Fruit fly (Drosophila melanogaster): Measurements from ENCODE around the gene Pex10.

Gene Pex10

DNA sequence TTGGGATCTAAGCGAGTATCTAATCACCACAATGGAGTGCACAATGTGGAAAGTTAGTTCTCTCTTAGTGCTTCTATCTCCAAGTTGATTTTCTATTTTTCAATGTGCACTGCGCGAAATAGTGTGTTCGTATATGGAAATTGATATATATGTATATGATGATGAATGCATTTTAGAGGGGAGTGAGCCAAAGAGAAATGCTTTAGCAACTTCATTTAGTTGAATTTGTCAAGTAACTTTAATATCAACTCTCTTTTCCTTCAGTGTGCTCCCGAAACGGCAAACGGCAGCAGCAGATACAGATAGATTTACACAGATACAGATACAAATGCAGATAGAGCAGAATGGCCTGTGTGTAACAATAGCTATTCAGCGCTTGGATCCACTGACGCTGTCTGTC, 26.0 kb downstream of the Pex10 start:
- TF ChIP-seq usp (GFP tag; optimal IDR thresholded peaks at IDR 0.05) (no peak), pan (optimal IDR thresholded peaks at IDR 0.05) (no peak), CG8478 (optimal IDR thresholded peaks at IDR 0.05) (no peak), psq (optimal IDR thresholded peaks at IDR 0.05) (no peak), Dll (optimal IDR thresholded peaks at IDR 0.05) (no peak), EcR (GFP tag; optimal IDR thresholded peaks at IDR 0.05) (no peak)

DNA sequence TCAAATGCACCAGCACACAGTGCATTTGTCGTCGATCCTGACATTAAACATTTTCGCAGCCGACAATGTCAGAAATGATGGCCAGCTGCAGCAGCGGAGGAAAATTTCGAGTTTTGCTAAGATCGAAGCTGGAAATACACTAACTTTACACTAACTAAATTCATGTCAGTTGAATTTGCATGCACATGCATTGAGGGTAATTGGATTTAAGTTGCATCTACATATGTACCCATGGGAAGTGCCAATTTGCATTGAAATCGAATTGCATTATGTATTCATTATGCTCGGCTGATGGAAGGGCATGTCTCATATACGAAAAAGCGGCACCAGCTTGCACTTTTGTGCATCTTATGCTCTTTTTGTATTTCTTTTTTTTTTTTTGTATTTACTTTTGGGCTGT, 26.8 kb downstream of the Pex10 start:
- no peak for TF ChIP-seq EcR (GFP tag; optimal IDR thresholded peaks at IDR 0.05)
- no peak for TF ChIP-seq usp (GFP tag; optimal IDR thresholded peaks at IDR 0.05)
- no peak for TF ChIP-seq CG8478 (optimal IDR thresholded peaks at IDR 0.05)
- no peak for TF ChIP-seq pan (optimal IDR thresholded peaks at IDR 0.05)
- no peak for TF ChIP-seq psq (optimal IDR thresholded peaks at IDR 0.05)
- no peak for TF ChIP-seq Dll (optimal IDR thresholded peaks at IDR 0.05)

DNA sequence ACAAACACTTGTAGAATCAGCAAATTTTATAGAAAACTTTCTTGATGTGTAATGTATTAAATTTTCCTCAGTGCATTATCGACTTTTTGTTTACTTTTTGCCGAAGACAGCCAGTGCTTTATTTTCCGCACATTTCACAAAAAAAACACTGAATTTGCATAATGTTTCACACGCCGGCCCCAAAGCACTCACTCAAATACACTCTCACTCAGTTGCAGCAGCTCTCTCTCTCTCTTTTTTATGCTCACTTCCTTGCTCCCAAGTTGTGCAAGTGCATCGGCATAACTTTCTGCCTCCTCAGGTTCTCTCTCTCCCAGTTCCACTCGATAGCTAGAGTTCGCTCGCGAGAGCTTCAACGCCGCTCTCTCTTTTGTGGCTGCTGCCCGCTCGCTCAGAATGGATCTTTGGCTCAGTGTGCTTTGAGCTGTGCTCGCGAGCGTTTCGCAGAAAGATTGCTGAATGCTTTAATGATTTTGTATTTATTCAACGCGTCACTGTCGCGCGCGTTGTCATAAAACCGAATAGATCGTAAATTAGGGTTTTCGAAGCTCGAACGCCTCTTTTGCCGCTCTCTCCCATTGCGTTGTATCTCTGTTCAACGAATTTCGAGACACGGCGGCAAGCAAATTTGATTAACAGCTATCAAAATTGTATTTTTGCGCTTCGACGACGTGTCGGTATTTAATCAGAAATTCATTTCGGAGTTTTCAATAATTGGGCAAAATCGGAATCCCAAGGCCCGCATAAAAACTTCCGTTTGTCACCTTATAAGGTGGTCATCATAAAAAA, 28.4 kb downstream of the Pex10 start:
- no peak for TF ChIP-seq EcR (GFP tag; optimal IDR thresholded peaks at IDR 0.05)
- no peak for TF ChIP-seq psq (optimal IDR thresholded peaks at IDR 0.05)
- peak; percentile 99 for TF ChIP-seq Dll (optimal IDR thresholded peaks at IDR 0.05)

DNA sequence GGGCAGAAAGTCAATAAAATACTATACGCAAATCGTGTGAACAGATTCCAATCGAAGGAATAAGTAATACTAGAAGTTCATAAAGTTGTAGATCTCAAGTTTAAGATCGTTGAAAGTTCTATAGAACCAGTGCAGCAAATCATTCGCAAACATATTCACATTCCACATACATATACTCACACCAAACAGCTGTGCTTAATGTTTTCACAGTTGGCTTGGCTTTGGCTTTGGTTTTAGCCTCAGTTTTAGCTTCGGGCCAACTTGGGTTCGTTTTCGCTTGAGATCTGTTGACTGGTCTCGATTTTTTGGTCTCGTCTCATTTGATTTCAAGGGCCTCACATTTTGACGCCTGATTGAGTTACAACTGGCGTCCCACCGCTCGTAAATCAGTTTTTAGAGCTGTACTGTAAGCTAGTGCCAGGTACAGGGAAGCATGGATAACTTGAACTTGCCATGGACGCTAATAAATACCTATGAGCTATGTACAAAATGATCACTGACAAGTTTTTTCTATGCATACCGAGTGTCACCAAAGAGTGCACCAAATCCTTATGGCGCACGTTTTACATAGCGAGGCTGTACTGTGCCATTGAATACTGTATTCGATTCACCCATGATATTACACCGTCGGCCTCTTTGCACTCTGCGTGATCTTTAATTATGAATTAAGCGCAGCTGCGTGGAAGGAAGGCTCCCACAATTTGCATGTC, 29.3 kb downstream of the Pex10 start:
- TF ChIP-seq usp (GFP tag; optimal IDR thresholded peaks at IDR 0.05) (no peak), pan (optimal IDR thresholded peaks at IDR 0.05) (no peak), psq (optimal IDR thresholded peaks at IDR 0.05) (no peak), EcR (GFP tag; optimal IDR thresholded peaks at IDR 0.05) (no peak), CG8478 (optimal IDR thresholded peaks at IDR 0.05) (no peak)

DNA sequence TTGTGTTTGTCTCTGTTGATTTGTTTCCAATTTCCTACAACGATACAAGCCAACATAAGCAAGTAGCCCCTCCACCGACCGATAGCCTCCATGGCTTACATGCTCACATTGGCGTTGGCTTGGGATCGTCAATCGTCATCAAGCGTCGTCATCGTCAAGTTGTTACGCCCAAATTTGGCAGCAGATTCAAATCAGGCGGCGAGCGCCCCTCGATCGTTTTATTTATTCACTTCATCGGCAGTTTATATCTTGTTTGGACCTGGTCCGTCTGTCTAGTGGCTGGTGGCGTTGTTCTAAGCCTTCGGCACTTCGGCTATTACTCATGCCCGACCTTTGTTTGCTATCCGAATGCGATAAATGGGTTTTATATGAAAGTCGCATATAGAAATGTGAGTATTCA, 32.2 kb downstream of the Pex10 start:
- TF ChIP-seq psq (optimal IDR thresholded peaks at IDR 0.05) (no peak), CG8478 (optimal IDR thresholded peaks at IDR 0.05) (no peak), pan (optimal IDR thresholded peaks at IDR 0.05) (no peak), usp (GFP tag; optimal IDR thresholded peaks at IDR 0.05) (no peak), Dll (optimal IDR thresholded peaks at IDR 0.05) (no peak), EcR (GFP tag; optimal IDR thresholded peaks at IDR 0.05) (no peak)

DNA sequence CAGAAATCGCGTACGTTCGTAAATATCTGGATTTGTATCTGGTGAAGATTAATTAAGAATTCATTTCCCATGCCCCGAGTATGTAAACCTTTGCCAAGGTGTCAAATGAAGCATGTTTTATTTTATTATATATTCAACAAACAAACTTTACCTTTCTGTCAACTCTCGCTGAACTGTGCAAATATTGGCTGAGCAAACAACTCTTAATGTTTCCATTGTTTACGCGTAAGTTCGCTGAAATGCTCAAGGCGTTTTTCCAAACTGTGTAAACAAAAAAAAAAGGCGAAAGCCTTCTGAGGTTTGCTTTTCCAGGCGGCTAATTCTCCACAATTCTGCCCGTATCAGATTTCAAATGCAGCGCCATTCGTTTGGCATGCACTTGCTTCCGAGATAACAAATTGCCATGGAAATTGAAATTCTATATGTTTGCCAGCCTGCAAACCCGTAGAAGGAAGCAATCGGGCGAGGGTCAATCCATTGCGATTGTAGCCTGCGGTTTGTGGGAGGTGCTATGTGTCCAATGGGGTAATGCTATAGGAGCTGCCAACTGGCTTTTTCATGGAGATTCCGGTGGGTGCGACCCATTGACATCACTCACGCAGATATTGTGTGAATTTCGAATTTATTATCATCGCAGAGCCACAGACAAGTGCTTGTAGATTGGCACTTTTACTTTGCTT, 33.8 kb downstream of the Pex10 start:
- TF ChIP-seq pan (optimal IDR thresholded peaks at IDR 0.05) (no peak), psq (optimal IDR thresholded peaks at IDR 0.05) (no peak), Dll (optimal IDR thresholded peaks at IDR 0.05) (no peak), CG8478 (optimal IDR thresholded peaks at IDR 0.05) (no peak), EcR (GFP tag; optimal IDR thresholded peaks at IDR 0.05) (no peak), usp (GFP tag; optimal IDR thresholded peaks at IDR 0.05) (no peak)

DNA sequence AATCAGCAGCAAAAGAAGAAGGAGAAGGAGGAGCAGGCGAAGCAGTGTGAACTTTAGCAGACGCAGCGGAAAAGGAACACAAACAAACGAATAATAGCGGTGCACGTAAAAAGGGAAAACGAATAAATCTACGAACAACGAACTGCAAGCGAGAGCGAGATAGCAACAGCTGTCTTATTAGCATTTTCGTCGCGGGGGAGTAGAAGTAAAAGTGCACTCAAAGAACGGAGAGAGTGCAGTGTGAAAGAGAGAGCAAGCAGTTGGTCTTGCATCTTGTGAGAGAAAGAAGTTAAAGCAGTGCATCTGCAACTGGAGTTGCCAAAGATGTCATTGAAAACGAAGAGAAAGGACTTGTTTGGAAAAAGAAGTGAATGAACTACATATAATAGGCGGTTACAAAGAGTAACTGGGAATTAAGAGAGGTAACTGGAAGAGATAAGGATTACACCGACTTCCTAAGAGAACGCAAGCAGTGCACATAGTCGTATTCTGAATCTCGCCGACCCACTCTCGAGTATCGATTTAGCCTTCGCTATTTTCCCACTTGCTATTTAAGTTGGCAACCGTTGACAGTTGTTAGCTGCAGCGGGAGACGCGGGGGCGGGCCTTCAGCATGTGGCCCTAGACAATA, 34.9 kb downstream of the Pex10 start:
- TF ChIP-seq pan (optimal IDR thresholded peaks at IDR 0.05) = no peak
- TF ChIP-seq EcR (GFP tag; optimal IDR thresholded peaks at IDR 0.05) = no peak
- no peak for TF ChIP-seq psq (optimal IDR thresholded peaks at IDR 0.05)
- TF ChIP-seq CG8478 (optimal IDR thresholded peaks at IDR 0.05) = no peak
- TF ChIP-seq usp (GFP tag; optimal IDR thresholded peaks at IDR 0.05) = no peak
- no peak for TF ChIP-seq Dll (optimal IDR thresholded peaks at IDR 0.05)

DNA sequence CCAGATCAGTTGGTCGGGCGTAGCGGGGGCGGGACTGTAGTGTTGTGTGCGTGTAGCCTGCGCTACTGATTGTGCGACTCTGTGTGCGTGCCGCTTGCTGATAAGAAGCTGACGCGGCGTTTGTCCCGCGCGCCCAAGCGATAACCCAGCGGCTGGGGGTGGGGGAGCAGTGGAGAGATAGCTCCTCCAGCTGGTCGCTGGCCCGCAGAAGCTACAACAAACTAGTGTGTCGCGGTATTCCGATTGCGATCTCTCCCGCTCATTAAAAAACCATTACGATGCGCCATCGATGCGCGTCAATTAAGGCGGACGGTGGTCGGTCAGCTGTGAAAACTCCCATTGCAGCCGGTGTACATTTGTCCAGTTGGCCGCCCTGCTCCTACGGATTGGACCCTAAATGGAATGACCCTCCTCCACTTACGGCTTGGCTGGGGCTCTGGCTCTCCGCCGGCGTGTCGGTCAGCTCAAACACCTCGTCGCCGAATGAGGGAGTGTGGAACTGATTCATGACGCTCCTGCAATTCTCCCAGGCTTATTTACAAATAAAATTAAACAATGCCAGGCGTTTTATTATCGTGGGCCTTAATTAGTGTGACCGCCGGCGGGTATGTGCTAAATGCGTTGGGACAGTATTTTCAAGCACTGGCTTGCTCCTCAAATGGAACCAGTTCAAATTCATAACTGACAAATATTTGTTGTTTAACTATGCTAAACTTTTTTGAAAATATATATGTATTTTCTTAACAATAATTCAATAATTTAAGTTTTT, 44.2 kb downstream of the Pex10 start, which contains the start of gene CG12104:
CG12104 (minus strand) TSS at position 611 of the 769 bp plus-strand sequence.
- no peak for TF ChIP-seq Dll (optimal IDR thresholded peaks at IDR 0.05)
- TF ChIP-seq usp (GFP tag; optimal IDR thresholded peaks at IDR 0.05) = no peak
- no peak for TF ChIP-seq psq (optimal IDR thresholded peaks at IDR 0.05)
- TF ChIP-seq EcR (GFP tag; optimal IDR thresholded peaks at IDR 0.05) = no peak
- TF ChIP-seq pan (optimal IDR thresholded peaks at IDR 0.05) = no peak
- no peak for TF ChIP-seq CG8478 (optimal IDR thresholded peaks at IDR 0.05)

DNA sequence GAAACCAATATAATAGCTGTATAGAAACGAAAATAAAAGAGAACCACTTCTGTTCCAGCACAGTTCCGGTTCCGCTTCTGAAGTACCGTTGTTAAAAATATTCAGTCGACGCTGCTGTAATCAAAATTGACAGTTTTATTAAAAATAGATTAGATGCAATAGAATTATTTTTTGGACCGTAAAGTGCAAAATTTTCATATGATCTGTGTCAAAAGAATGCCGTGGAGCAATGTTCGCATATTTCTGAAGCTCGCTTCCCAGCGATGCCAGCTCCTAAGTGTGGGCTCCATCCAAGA, 44.8 kb downstream of the Pex10 start, which contains the start of the genes CG18170 and CG33791:
CG18170 (plus strand) TSS at position 122 of the 296 bp plus-strand sequence.
CG33791 (plus strand) TSS at position 122 of the 296 bp plus-strand sequence.
- TF ChIP-seq Dll (optimal IDR thresholded peaks at IDR 0.05) (no peak), CG8478 (optimal IDR thresholded peaks at IDR 0.05) (no peak), psq (optimal IDR thresholded peaks at IDR 0.05) (no peak), usp (GFP tag; optimal IDR thresholded peaks at IDR 0.05) (no peak), EcR (GFP tag; optimal IDR thresholded peaks at IDR 0.05) (no peak), pan (optimal IDR thresholded peaks at IDR 0.05) (no peak)

All from whole organism.